Fruit fly (Drosophila melanogaster): ENCODE measurements around the gene CG7376.

Gene CG7376

DNA sequence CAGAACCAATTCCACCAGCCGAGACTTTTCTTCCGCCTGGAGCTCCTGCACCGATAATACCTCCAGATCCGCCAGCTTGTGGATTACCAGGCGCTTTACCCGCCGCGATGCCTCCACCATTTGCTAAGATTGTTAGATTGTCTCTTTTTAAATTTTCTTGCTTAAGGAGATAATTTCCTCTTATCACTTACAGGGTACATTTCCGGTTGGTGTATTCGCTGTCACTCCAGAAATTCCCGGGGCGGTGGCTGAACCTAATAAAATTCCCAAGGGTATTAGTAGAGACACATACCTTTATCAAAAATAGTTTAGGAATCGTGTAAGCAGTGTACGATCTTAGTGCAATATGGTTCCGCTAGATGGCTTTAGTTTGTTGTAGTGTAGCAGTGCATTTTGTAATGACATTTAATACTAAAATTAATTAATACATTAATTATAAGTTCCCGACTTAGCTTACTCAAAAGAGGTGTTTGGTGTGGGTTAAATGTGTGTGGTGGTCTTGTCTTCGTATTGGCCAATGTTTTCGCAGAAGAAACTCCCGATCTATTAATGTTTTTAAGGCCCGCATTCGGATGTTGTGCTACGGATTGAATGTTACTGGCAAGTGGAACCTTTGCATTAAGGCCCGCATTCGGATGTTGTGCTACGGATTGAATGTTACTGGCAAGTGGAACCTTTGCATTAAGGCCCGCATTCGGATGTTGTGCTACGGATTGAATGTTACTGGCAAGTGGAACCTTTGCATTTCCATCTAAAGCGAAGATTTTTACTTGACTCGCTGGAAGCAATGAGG, 49.2 kb upstream of the CG7376 start (continued):
- peak; percentile 73 for TF ChIP-seq al (GFP tag; IDR thresholded peaks at IDR 0.05)
- TF ChIP-seq pb (GFP tag; optimal IDR thresholded peaks at IDR 0.05), result peak; percentile 84
- TF ChIP-seq zfh2 (GFP tag; optimal IDR thresholded peaks at IDR 0.05), result no peak
- peak; percentile 59; the same call in 1 of the 2 replicates for TF ChIP-seq CG9932 (GFP tag; IDR thresholded peaks at IDR 0.05)
- no peak for TF ChIP-seq Dip2 (GFP tag; IDR thresholded peaks at IDR 0.05)
- peak; percentile 76; the same call in 1 of the 2 replicates for TF ChIP-seq ranshi (GFP tag; IDR thresholded peaks at IDR 0.05)
- TF ChIP-seq gcm (GFP tag; optimal IDR thresholded peaks at IDR 0.05), result peak; percentile 54
- peak; percentile 53 for TF ChIP-seq Hsf (GFP tag; optimal IDR thresholded peaks at IDR 0.05)
- TF ChIP-seq Poxn (GFP tag; IDR thresholded peaks at IDR 0.05), result no peak
- no peak for TF ChIP-seq sc (optimal IDR thresholded peaks at IDR 0.05)
- peak; percentile 29 for TF ChIP-seq sc (GFP tag; optimal IDR thresholded peaks at IDR 0.05)
- TF ChIP-seq cad (GFP tag; optimal IDR thresholded peaks at IDR 0.05), result no peak
- TF ChIP-seq Dbx (GFP tag; IDR thresholded peaks at IDR 0.05), result peak; percentile 83
- TF ChIP-seq CG14667 (GFP tag; IDR thresholded peaks at IDR 0.05), result no peak
- TF ChIP-seq ewg (GFP tag; optimal IDR thresholded peaks at IDR 0.05), result peak; percentile 49
- peak; percentile 52; the same call in 1 of the 2 replicates for TF ChIP-seq peb (GFP tag; IDR thresholded peaks at IDR 0.05)
- TF ChIP-seq Kr (GFP tag; optimal IDR thresholded peaks at IDR 0.05), result no peak
- peak; percentile 34 for TF ChIP-seq CG9437 (GFP tag; optimal IDR thresholded peaks at IDR 0.05)
- TF ChIP-seq CG6654 (GFP tag; optimal IDR thresholded peaks at IDR 0.05), result peak; percentile 67
- peak; percentile 62 for TF ChIP-seq Sry-β (GFP tag; optimal IDR thresholded peaks at IDR 0.05)
- no peak for TF ChIP-seq Atf3 (GFP tag; optimal IDR thresholded peaks at IDR 0.05)
- TF ChIP-seq ato (GFP tag; IDR thresholded peaks at IDR 0.05; ENCODE audit: partially characterized antibody), result no peak
- no peak for TF ChIP-seq fu2 (GFP tag; optimal IDR thresholded peaks at IDR 0.05)
- TF ChIP-seq D (optimal IDR thresholded peaks at IDR 0.05), result no peak
- TF ChIP-seq D (GFP tag; optimal IDR thresholded peaks at IDR 0.05), result peak; percentile 76
- TF ChIP-seq repo (GFP tag; optimal IDR thresholded peaks at IDR 0.05), result peak; percentile 64
- no peak for TF ChIP-seq Lpt (GFP tag; optimal IDR thresholded peaks at IDR 0.05)
- TF ChIP-seq CG4328 (GFP tag; optimal IDR thresholded peaks at IDR 0.05), result peak; percentile 81
- peak; percentile 60 for TF ChIP-seq pfk (GFP tag; optimal IDR thresholded peaks at IDR 0.05)
- peak; percentile 24 for TF ChIP-seq D19A (tag; optimal IDR thresholded peaks at IDR 0.05)
- TF ChIP-seq da (GFP tag; optimal IDR thresholded peaks at IDR 0.05), result peak; percentile 43
- TF ChIP-seq Chrac-16 (GFP tag; optimal IDR thresholded peaks at IDR 0.05), result no peak
- peak; percentile 50 for TF ChIP-seq CG33557 (GFP tag; optimal IDR thresholded peaks at IDR 0.05)
- TF ChIP-seq Sox102F (GFP tag; optimal IDR thresholded peaks at IDR 0.05), result peak; percentile 26
- TF ChIP-seq hbn (GFP tag; IDR thresholded peaks at IDR 0.05; ENCODE audit: partially characterized antibody), result no peak
- TF ChIP-seq pho (GFP tag; optimal IDR thresholded peaks at IDR 0.05), result peak; percentile 23
- TF ChIP-seq CG3407 (GFP tag; optimal IDR thresholded peaks at IDR 0.05), result peak; percentile 68
- peak; percentile 87 for TF ChIP-seq HHEX (GFP tag; optimal IDR thresholded peaks at IDR 0.05)
- TF ChIP-seq CG30431 (GFP tag; optimal IDR thresholded peaks at IDR 0.05), result peak; percentile 56
- peak; percentile 56; the same call in 1 of the 2 replicates for TF ChIP-seq CG10321 (GFP tag; IDR thresholded peaks at IDR 0.05)
- TF ChIP-seq Fer1 (GFP tag; optimal IDR thresholded peaks at IDR 0.05), result peak; percentile 89
- TF ChIP-seq wek (GFP tag; optimal IDR thresholded peaks at IDR 0.05), result peak; percentile 89
- peak; percentile 54 for TF ChIP-seq CG10147 (GFP tag; optimal IDR thresholded peaks at IDR 0.05)
- no peak for TF ChIP-seq Dll (GFP tag; IDR thresholded peaks at IDR 0.05; ENCODE audit: partially characterized antibody)
- peak; percentile 84 for TF ChIP-seq mirr (GFP tag; optimal IDR thresholded peaks at IDR 0.05)
- peak; percentile 74 for TF ChIP-seq lmd (GFP tag; IDR thresholded peaks at IDR 0.05)
- TF ChIP-seq Nf-YC (tag; optimal IDR thresholded peaks at IDR 0.05), result peak; percentile 52
- TF ChIP-seq C15 (GFP tag; IDR thresholded peaks at IDR 0.05), result peak; percentile 81
- peak; percentile 47; the same call in 1 of the 3 replicates for TF ChIP-seq knrl (GFP tag; IDR thresholded peaks at IDR 0.05; ENCODE audit: partially characterized antibody)
- TF ChIP-seq crc (GFP tag; optimal IDR thresholded peaks at IDR 0.05), result peak; percentile 63
